Worm (Caenorhabditis elegans): Measurements from ENCODE around the gene srz-32.

DNA sequence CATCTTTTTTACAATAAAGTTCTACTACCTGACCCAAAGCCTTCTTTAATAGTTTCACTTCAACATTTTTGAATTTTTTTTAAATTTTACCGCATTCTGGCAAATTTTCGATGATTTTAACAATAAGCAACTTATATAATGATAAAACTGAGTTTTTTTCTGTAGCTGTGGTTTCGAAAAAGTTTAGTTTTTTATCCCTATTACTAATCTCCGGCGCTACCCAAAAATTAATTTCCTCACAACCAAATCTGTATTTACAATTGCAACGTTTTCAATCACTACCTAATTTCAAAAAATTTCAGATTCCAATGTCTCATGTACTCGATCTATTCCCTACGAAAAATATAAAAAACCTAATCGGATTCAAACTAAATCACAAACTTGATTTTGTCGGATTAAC is 31.0 kb downstream of the srz-32 start, which contains the start of gene F58E2.3:
- no peak for TF ChIP-seq ztf-11 (tag; optimal IDR thresholded peaks at IDR 0.05)
- TF ChIP-seq nhr-76 (tag; optimal IDR thresholded peaks at IDR 0.05): no peak
- no peak for TF ChIP-seq R02D3.7 (tag; optimal IDR thresholded peaks at IDR 0.05)
- no peak for TF ChIP-seq ceh-82 (tag; optimal IDR thresholded peaks at IDR 0.05)
- no peak for TF ChIP-seq elt-1 (tag; optimal IDR thresholded peaks at IDR 0.05)
- TF ChIP-seq skn-1 (tag; optimal IDR thresholded peaks at IDR 0.05): no peak
- no peak for TF ChIP-seq unc-62 (GFP tag; optimal IDR thresholded peaks at IDR 0.05)
- no peak for TF ChIP-seq ceh-16 (tag; optimal IDR thresholded peaks at IDR 0.05)
- TF ChIP-seq lin-15B (tag; optimal IDR thresholded peaks at IDR 0.05): no peak
- TF ChIP-seq nhr-25 (tag; optimal IDR thresholded peaks at IDR 0.05): no peak
- TF ChIP-seq mdl-1 (tag; optimal IDR thresholded peaks at IDR 0.05): no peak
- TF ChIP-seq egl-27 (tag; optimal IDR thresholded peaks at IDR 0.05): no peak
- TF ChIP-seq egl-5 (tag; optimal IDR thresholded peaks at IDR 0.05): no peak
- TF ChIP-seq nhr-237 (tag; optimal IDR thresholded peaks at IDR 0.05): no peak

Measured in whole organism, L3 larva.